In genomic region chr3L:27859261-27859840, dm6 we compare ENCODE assay signal across 3 fruit fly cellular contexts.
TF ChIP-seq lines count a peak whose summit lies in the region.

No protein-coding gene starts in this region.

- TF ChIP-seq CTCF in whole organism, embryonic (GFP tag; optimal IDR thresholded peaks at IDR 0.05; lab: Kevin White, UChicago): no peak

TF ChIP-seq in whole organism, embryonic, 481 proteins besides CTCF, POLR2A, EP300 and RAD21:
- no peak for TF ChIP-seq CG4707 (GFP tag; optimal IDR thresholded peaks at IDR 0.05; lab: Kevin White, UChicago)
- no peak for TF ChIP-seq twi (tag; optimal IDR thresholded peaks at IDR 0.05; lab: Kevin White, UChicago)
- TF ChIP-seq nmo (GFP tag; optimal IDR thresholded peaks at IDR 0.05; lab: Kevin White, UChicago): peak; percentile 11
- peak; percentile 91 for TF ChIP-seq CG17802 (tag; optimal IDR thresholded peaks at IDR 0.05; lab: Kevin White, UChicago)
- TF ChIP-seq tx (GFP tag; optimal IDR thresholded peaks at IDR 0.05; lab: Kevin White, UChicago): no peak
- TF ChIP-seq CG8924 (tag; optimal IDR thresholded peaks at IDR 0.05; lab: Kevin White, UChicago): no peak
- TF ChIP-seq phol (tag; optimal IDR thresholded peaks at IDR 0.05; lab: Kevin White, UChicago): no peak
- no peak for TF ChIP-seq Hand (GFP tag; optimal IDR thresholded peaks at IDR 0.05; lab: Kevin White, UChicago)
- TF ChIP-seq ssp (GFP tag; IDR thresholded peaks at IDR 0.05; lab: Robert Waterston, UW): peak; percentile 97
- no peak for TF ChIP-seq CG13894 (tag; optimal IDR thresholded peaks at IDR 0.05; lab: Kevin White, UChicago)
- no peak for TF ChIP-seq Vsx1 (GFP tag; optimal IDR thresholded peaks at IDR 0.05; lab: Kevin White, UChicago)
- TF ChIP-seq CG2889 (GFP tag; IDR thresholded peaks at IDR 0.05; lab: Robert Waterston, UW): no peak
- TF ChIP-seq sens (GFP tag; lab: Kevin White, UChicago): no peak
- no peak for TF ChIP-seq CG2199 (GFP tag; IDR thresholded peaks at IDR 0.05; lab: Robert Waterston, UW)
- TF ChIP-seq BEAF-32 (GFP tag; optimal IDR thresholded peaks at IDR 0.05; lab: Kevin White, UChicago): peak; percentile 18
- 0 out of 3 replicates have a peak, but pooled peaks have one; percentile 10 for TF ChIP-seq Aef1 (GFP tag; IDR thresholded peaks at IDR 0.05; lab: Robert Waterston, UW)
- peak; percentile 93 for TF ChIP-seq CG7357 (GFP tag; IDR thresholded peaks at IDR 0.05; lab: Robert Waterston, UW)
- peak; percentile 78 for TF ChIP-seq CG1603 (tag; optimal IDR thresholded peaks at IDR 0.05; lab: Kevin White, UChicago)
- TF ChIP-seq CG17328 (GFP tag; IDR thresholded peaks at IDR 0.05; lab: Robert Waterston, UW): no peak
- peak in 1 of 2 experiments; percentile 34 for TF ChIP-seq Dfd (GFP tag; optimal IDR thresholded peaks at IDR 0.05; lab: Kevin White, UChicago)
- peak; percentile 91 for TF ChIP-seq CG1024 (GFP tag; IDR thresholded peaks at IDR 0.05; lab: Robert Waterston, UW)
- no peak for TF ChIP-seq cas (GFP tag; IDR thresholded peaks at IDR 0.05; lab: Robert Waterston, UW)
- TF ChIP-seq jumu (GFP tag; optimal IDR thresholded peaks at IDR 0.05; lab: Kevin White, UChicago): no peak
- no peak for TF ChIP-seq CG2712 (tag; optimal IDR thresholded peaks at IDR 0.05; lab: Kevin White, UChicago)
- TF ChIP-seq CG11723 (GFP tag; optimal IDR thresholded peaks at IDR 0.05; lab: Kevin White, UChicago): peak; percentile 49
- peak; percentile 96 for TF ChIP-seq CG30020 (tag; optimal IDR thresholded peaks at IDR 0.05; lab: Kevin White, UChicago)
- TF ChIP-seq chm (GFP tag; IDR thresholded peaks at IDR 0.05; lab: Robert Waterston, UW): no peak

TF ChIP-seq in whole organism, prepupa, 60 proteins besides CTCF, POLR2A, EP300 and RAD21:
- TF ChIP-seq svp (GFP tag; lab: Kevin White, UChicago) (peak; percentile 12), CG10631 (GFP tag; optimal IDR thresholded peaks at IDR 0.05; lab: Kevin White, UChicago) (no peak)

TF ChIP-seq in whole organism, wandering third instar larva, 38 proteins besides CTCF, POLR2A, EP300 and RAD21:
- TF ChIP-seq lola (GFP tag; optimal IDR thresholded peaks at IDR 0.05; lab: Kevin White, UChicago) (peak; percentile 54), tai (GFP tag; optimal IDR thresholded peaks at IDR 0.05; lab: Kevin White, UChicago) (no peak), N (GFP tag; optimal IDR thresholded peaks at IDR 0.05; lab: Kevin White, UChicago) (peak; percentile 39)
